Comparison of ENCODE assay signal across 3 worm cellular contexts in genomic region chrII:4604149-4604548, ce11.
A peak's percentile ranks its signal among the peaks of the same experiment; 100 is the strongest.
TF ChIP-seq lines count a peak whose summit lies in the region.

No protein-coding gene starts in this region.

TF ChIP-seq in whole organism, L1 larva, 84 proteins besides CTCF, POLR2A, EP300 and RAD21 (continued from another document):
- TF ChIP-seq dpl-1 (GFP tag; optimal IDR thresholded peaks at IDR 0.05; lab: Kevin White, UChicago), result no peak
- no peak for TF ChIP-seq ztf-4 (tag; optimal IDR thresholded peaks at IDR 0.05; lab: Kevin White, UChicago)
- no peak for TF ChIP-seq aly-2 (tag; optimal IDR thresholded peaks at IDR 0.05; lab: Kevin White, UChicago)
- TF ChIP-seq ceh-8 (GFP tag; optimal IDR thresholded peaks at IDR 0.05; lab: Kevin White, UChicago), result no peak
- no peak for TF ChIP-seq nhr-237 (tag; optimal IDR thresholded peaks at IDR 0.05; lab: Kevin White, UChicago)
- no peak for TF ChIP-seq tbx-2 (tag; optimal IDR thresholded peaks at IDR 0.05; lab: Kevin White, UChicago)
- no peak for TF ChIP-seq skn-1 (tag; optimal IDR thresholded peaks at IDR 0.05; lab: Kevin White, UChicago)
- no peak for TF ChIP-seq ztf-11 (tag; optimal IDR thresholded peaks at IDR 0.05; lab: Kevin White, UChicago)
- no peak for TF ChIP-seq fkh-10 (GFP tag; optimal IDR thresholded peaks at IDR 0.05; lab: Kevin White, UChicago)
- TF ChIP-seq egl-27 (tag; optimal IDR thresholded peaks at IDR 0.05; lab: Kevin White, UChicago), result no peak
- no peak for TF ChIP-seq unc-98 (GFP tag; IDR thresholded peaks at IDR 0.05; lab: Robert Waterston, UW)
- TF ChIP-seq ceh-88 (GFP tag; IDR thresholded peaks at IDR 0.05; lab: Robert Waterston, UW), result no peak
- TF ChIP-seq lin-14 (GFP tag; optimal IDR thresholded peaks at IDR 0.05; lab: Kevin White, UChicago), result peak; percentile 36
- TF ChIP-seq nhr-71 (tag; optimal IDR thresholded peaks at IDR 0.05; lab: Kevin White, UChicago), result peak; percentile 17
- no peak for TF ChIP-seq Y116A8C.19 (tag; optimal IDR thresholded peaks at IDR 0.05; lab: Kevin White, UChicago; ENCODE audit: borderline replicate concordance)
- no peak for TF ChIP-seq nhr-12 (tag; optimal IDR thresholded peaks at IDR 0.05; lab: Kevin White, UChicago)
- TF ChIP-seq elt-3 (tag; optimal IDR thresholded peaks at IDR 0.05; lab: Kevin White, UChicago), result no peak
- TF ChIP-seq lin-13 (GFP tag; optimal IDR thresholded peaks at IDR 0.05; lab: Kevin White, UChicago), result no peak
- no peak for TF ChIP-seq nhr-11 (tag; optimal IDR thresholded peaks at IDR 0.05; lab: Kevin White, UChicago)
- TF ChIP-seq fos-1 (tag; optimal IDR thresholded peaks at IDR 0.05; lab: Kevin White, UChicago), result no peak
- no peak for TF ChIP-seq pax-3 (tag; optimal IDR thresholded peaks at IDR 0.05; lab: Kevin White, UChicago)
- no peak for TF ChIP-seq lir-3 (tag; optimal IDR thresholded peaks at IDR 0.05; lab: Kevin White, UChicago; ENCODE audit: poor library complexity)
- TF ChIP-seq lin-35 (GFP tag; optimal IDR thresholded peaks at IDR 0.05; lab: Kevin White, UChicago), result peak in 1 of 2 experiments; percentile 37
- TF ChIP-seq unc-86 (tag; optimal IDR thresholded peaks at IDR 0.05; lab: Kevin White, UChicago), result no peak
- TF ChIP-seq dsc-1 (tag; optimal IDR thresholded peaks at IDR 0.05; lab: Kevin White, UChicago), result no peak

TF ChIP-seq in whole organism, L3 larva, 47 proteins besides CTCF, POLR2A, EP300 and RAD21 (continued from another document):
- no peak for TF ChIP-seq ztf-11 (tag; optimal IDR thresholded peaks at IDR 0.05; lab: Kevin White, UChicago)
- TF ChIP-seq ceh-82 (tag; optimal IDR thresholded peaks at IDR 0.05; lab: Kevin White, UChicago), result no peak
- TF ChIP-seq ama-1 (optimal IDR thresholded peaks at IDR 0.05; lab: Kevin White, UChicago), result no peak
- no peak for TF ChIP-seq hmg-11 (tag; optimal IDR thresholded peaks at IDR 0.05; lab: Kevin White, UChicago)
- no peak for TF ChIP-seq fkh-2 (tag; optimal IDR thresholded peaks at IDR 0.05; lab: Kevin White, UChicago)
- TF ChIP-seq ceh-9 (tag; optimal IDR thresholded peaks at IDR 0.05; lab: Kevin White, UChicago), result no peak
- TF ChIP-seq lsy-12 (tag; optimal IDR thresholded peaks at IDR 0.05; lab: Kevin White, UChicago), result no peak
- no peak for TF ChIP-seq nhr-25 (tag; optimal IDR thresholded peaks at IDR 0.05; lab: Kevin White, UChicago)
- TF ChIP-seq nhr-12 (tag; optimal IDR thresholded peaks at IDR 0.05; lab: Kevin White, UChicago), result no peak
- no peak for TF ChIP-seq elt-3 (tag; optimal IDR thresholded peaks at IDR 0.05; lab: Kevin White, UChicago)
- no peak for TF ChIP-seq egl-27 (tag; optimal IDR thresholded peaks at IDR 0.05; lab: Kevin White, UChicago)
- TF ChIP-seq nfya-1 (tag; optimal IDR thresholded peaks at IDR 0.05; lab: Kevin White, UChicago; ENCODE audit: insufficient read depth), result no peak
- TF ChIP-seq snpc-4 (tag; optimal IDR thresholded peaks at IDR 0.05; lab: Kevin White, UChicago), result no peak
- TF ChIP-seq fos-1 (tag; optimal IDR thresholded peaks at IDR 0.05; lab: Kevin White, UChicago), result no peak
- TF ChIP-seq nhr-237 (tag; optimal IDR thresholded peaks at IDR 0.05; lab: Kevin White, UChicago), result no peak
- TF ChIP-seq skn-1 (tag; optimal IDR thresholded peaks at IDR 0.05; lab: Kevin White, UChicago), result no peak

TF ChIP-seq in whole organism, L4 larva, 104 proteins besides CTCF, POLR2A, EP300 and RAD21 (continued from another document):
- TF ChIP-seq F26F4.8 (GFP tag; conservative IDR thresholded peaks at IDR 0.05; lab: Robert Waterston, UW), result no peak
- no peak for TF ChIP-seq ztf-11 (tag; optimal IDR thresholded peaks at IDR 0.05; lab: Kevin White, UChicago)
- no peak for TF ChIP-seq jun-1 (tag; optimal IDR thresholded peaks at IDR 0.05; lab: Kevin White, UChicago)
- no peak for TF ChIP-seq nhr-41 (GFP tag; IDR thresholded peaks at IDR 0.05; lab: Robert Waterston, UW)
- TF ChIP-seq aha-1 (tag; lab: Kevin White, UChicago), result no peak
- no peak for TF ChIP-seq tra-1 (GFP tag; IDR thresholded peaks at IDR 0.05; lab: Robert Waterston, UW)
- TF ChIP-seq lin-29 (GFP tag; IDR thresholded peaks at IDR 0.05; lab: Robert Waterston, UW), result no peak
- TF ChIP-seq hmg-1.1 (GFP tag; IDR thresholded peaks at IDR 0.05; lab: Robert Waterston, UW), result no peak
- TF ChIP-seq T20F7.1 (GFP tag; optimal IDR thresholded peaks at IDR 0.05; lab: Kevin White, UChicago), result no peak
- TF ChIP-seq F37D6.2 (tag; optimal IDR thresholded peaks at IDR 0.05; lab: Kevin White, UChicago), result no peak
- no peak for TF ChIP-seq ceh-32 (tag; optimal IDR thresholded peaks at IDR 0.05; lab: Kevin White, UChicago; ENCODE audit: poor library complexity)
- TF ChIP-seq arid-1 (GFP tag; conservative IDR thresholded peaks at IDR 0.05; lab: Robert Waterston, UW), result no peak
- TF ChIP-seq sdz-12 (GFP tag; optimal IDR thresholded peaks at IDR 0.05; lab: Kevin White, UChicago), result no peak
- TF ChIP-seq ceh-44 (GFP tag; IDR thresholded peaks at IDR 0.05; lab: Robert Waterston, UW), result no peak
- no peak for TF ChIP-seq hif-1 (tag; optimal IDR thresholded peaks at IDR 0.05; lab: Kevin White, UChicago)
- TF ChIP-seq dmd-9 (GFP tag; IDR thresholded peaks at IDR 0.05; lab: Robert Waterston, UW), result no peak
- no peak for TF ChIP-seq daf-12 (tag; optimal IDR thresholded peaks at IDR 0.05; lab: Kevin White, UChicago)
- no peak for TF ChIP-seq madf-5 (GFP tag; IDR thresholded peaks at IDR 0.05; lab: Robert Waterston, UW)
- no peak for TF ChIP-seq ZK337.2 (GFP tag; IDR thresholded peaks at IDR 0.05; lab: Robert Waterston, UW)
- no peak for TF ChIP-seq dpl-1 (GFP tag; optimal IDR thresholded peaks at IDR 0.05; lab: Kevin White, UChicago)
- no peak for TF ChIP-seq nhr-76 (tag; optimal IDR thresholded peaks at IDR 0.05; lab: Kevin White, UChicago)
- TF ChIP-seq nhr-111 (GFP tag; optimal IDR thresholded peaks at IDR 0.05; lab: Kevin White, UChicago), result no peak
- no peak for TF ChIP-seq zfp-2 (tag; optimal IDR thresholded peaks at IDR 0.05; lab: Kevin White, UChicago)
- no peak for TF ChIP-seq ceh-20 (GFP tag; IDR thresholded peaks at IDR 0.05; lab: Robert Waterston, UW)
- peak; percentile 83 for TF ChIP-seq dve-1 (tag; optimal IDR thresholded peaks at IDR 0.05; lab: Kevin White, UChicago; ENCODE audit: insufficient read depth)
- TF ChIP-seq nhr-237 (tag; optimal IDR thresholded peaks at IDR 0.05; lab: Kevin White, UChicago), result no peak
- peak; percentile 55 for TF ChIP-seq pqm-1 (tag; optimal IDR thresholded peaks at IDR 0.05; lab: Kevin White, UChicago)
- TF ChIP-seq ceh-28 (tag; optimal IDR thresholded peaks at IDR 0.05; lab: Kevin White, UChicago), result no peak
- peak in 1 of 2 experiments; percentile 46 for TF ChIP-seq lsy-2 (tag; optimal IDR thresholded peaks at IDR 0.05; lab: Kevin White, UChicago)
- TF ChIP-seq lim-7 (GFP tag; IDR thresholded peaks at IDR 0.05; lab: Robert Waterston, UW), result no peak
- TF ChIP-seq D1046.2 (GFP tag; IDR thresholded peaks at IDR 0.05; lab: Robert Waterston, UW), result no peak
- peak; percentile 64 for TF ChIP-seq nhr-28 (tag; optimal IDR thresholded peaks at IDR 0.05; lab: Kevin White, UChicago)
- TF ChIP-seq unc-62 (GFP tag; optimal IDR thresholded peaks at IDR 0.05 in 1 of 2; lab: Kevin White, UChicago), result peak in 1 of 2 experiments; percentile 61
- TF ChIP-seq unc-62 (tag; optimal IDR thresholded peaks at IDR 0.05; lab: Kevin White, UChicago), result no peak
- no peak for TF ChIP-seq lin-13 (GFP tag; optimal IDR thresholded peaks at IDR 0.05; lab: Kevin White, UChicago)
- no peak for TF ChIP-seq unc-130 (GFP tag; optimal IDR thresholded peaks at IDR 0.05; lab: Kevin White, UChicago)
- no peak for TF ChIP-seq cey-2 (tag; optimal IDR thresholded peaks at IDR 0.05; lab: Kevin White, UChicago; ENCODE audit: borderline replicate concordance, insufficient read depth)
- TF ChIP-seq unc-39 (tag; optimal IDR thresholded peaks at IDR 0.05; lab: Kevin White, UChicago), result no peak
- TF ChIP-seq lin-38 (GFP tag; IDR thresholded peaks at IDR 0.05; lab: Robert Waterston, UW), result no peak
- no peak for TF ChIP-seq nhr-25 (tag; optimal IDR thresholded peaks at IDR 0.05; lab: Kevin White, UChicago; ENCODE audit: borderline replicate concordance, insufficient read depth)
- no peak for TF ChIP-seq ZK546.5 (tag; optimal IDR thresholded peaks at IDR 0.05; lab: Kevin White, UChicago)
- peak; percentile 38 for TF ChIP-seq mep-1 (tag; optimal IDR thresholded peaks at IDR 0.05; lab: Kevin White, UChicago)
- no peak for TF ChIP-seq daf-8 (GFP tag; IDR thresholded peaks at IDR 0.05; lab: Robert Waterston, UW)
- no peak for TF ChIP-seq hlh-30 (tag; optimal IDR thresholded peaks at IDR 0.05; lab: Kevin White, UChicago; ENCODE audit: insufficient read depth)
- TF ChIP-seq rbr-2 (tag; optimal IDR thresholded peaks at IDR 0.05; lab: Kevin White, UChicago), result no peak
- TF ChIP-seq nhr-77 (tag; optimal IDR thresholded peaks at IDR 0.05; lab: Kevin White, UChicago), result peak; percentile 83
- no peak for TF ChIP-seq madf-9 (GFP tag; conservative IDR thresholded peaks at IDR 0.05; lab: Robert Waterston, UW)
- peak; percentile 7 for TF ChIP-seq nhr-6 (tag; optimal IDR thresholded peaks at IDR 0.05; lab: Kevin White, UChicago)
- no peak for TF ChIP-seq F49E8.2 (tag; optimal IDR thresholded peaks at IDR 0.05; lab: Kevin White, UChicago; ENCODE audit: borderline replicate concordance)
- no peak for TF ChIP-seq daf-16 (GFP tag; optimal IDR thresholded peaks at IDR 0.05; lab: Kevin White, UChicago)
- peak; percentile 95 for TF ChIP-seq daf-16 (tag; optimal IDR thresholded peaks at IDR 0.05; lab: Kevin White, UChicago)
- no peak for TF ChIP-seq dmd-8 (GFP tag; IDR thresholded peaks at IDR 0.05; lab: Robert Waterston, UW)
- TF ChIP-seq Y75B8A.6 (GFP tag; IDR thresholded peaks at IDR 0.05; lab: Robert Waterston, UW), result no peak
- TF ChIP-seq fos-1 (tag; optimal IDR thresholded peaks at IDR 0.05; lab: Kevin White, UChicago), result no peak
- TF ChIP-seq F44E2.7 (GFP tag; IDR thresholded peaks at IDR 0.05; lab: Robert Waterston, UW), result no peak
- no peak for TF ChIP-seq set-16 (GFP tag; IDR thresholded peaks at IDR 0.05; lab: Robert Waterston, UW)
- no peak for TF ChIP-seq nhr-11 (tag; optimal IDR thresholded peaks at IDR 0.05; lab: Kevin White, UChicago)
- no peak for TF ChIP-seq lin-39 (tag; optimal IDR thresholded peaks at IDR 0.05; lab: Kevin White, UChicago)
- TF ChIP-seq attf-4 (tag; optimal IDR thresholded peaks at IDR 0.05; lab: Kevin White, UChicago), result no peak
- no peak for TF ChIP-seq lin-1 (GFP tag; IDR thresholded peaks at IDR 0.05; lab: Robert Waterston, UW)
- TF ChIP-seq nhr-102 (tag; optimal IDR thresholded peaks at IDR 0.05; lab: Kevin White, UChicago), result no peak
- no peak for TF ChIP-seq R02D3.7 (tag; optimal IDR thresholded peaks at IDR 0.05; lab: Kevin White, UChicago)
- peak; percentile 32; the same call in 1 of the 2 replicates for TF ChIP-seq pha-4 (GFP tag; IDR thresholded peaks at IDR 0.05; lab: Robert Waterston, UW)
- no peak for TF ChIP-seq pha-4 (tag; optimal IDR thresholded peaks at IDR 0.05; lab: Kevin White, UChicago)
- no peak for TF ChIP-seq snpc-4 (tag; optimal IDR thresholded peaks at IDR 0.05; lab: Kevin White, UChicago)
- no peak for TF ChIP-seq duxl-1 (tag; optimal IDR thresholded peaks at IDR 0.05; lab: Kevin White, UChicago; ENCODE audit: poor library complexity)
- TF ChIP-seq saeg-2 (GFP tag; IDR thresholded peaks at IDR 0.05; lab: Robert Waterston, UW), result no peak
- TF ChIP-seq Y105C5A.15 (GFP tag; IDR thresholded peaks at IDR 0.05; lab: Robert Waterston, UW), result no peak
- TF ChIP-seq egl-43 (GFP tag; IDR thresholded peaks at IDR 0.05; lab: Robert Waterston, UW), result no peak
- TF ChIP-seq mes-2 (tag; optimal IDR thresholded peaks at IDR 0.05; lab: Kevin White, UChicago; ENCODE audit: poor library complexity, severe bottlenecking), result peak; percentile 20
- TF ChIP-seq mxl-2 (GFP tag; conservative IDR thresholded peaks at IDR 0.05; lab: Robert Waterston, UW), result no peak
- no peak for TF ChIP-seq zag-1 (tag; optimal IDR thresholded peaks at IDR 0.05; lab: Kevin White, UChicago)
- no peak for TF ChIP-seq vab-7 (GFP tag; IDR thresholded peaks at IDR 0.05; lab: Robert Waterston, UW)
- TF ChIP-seq zip-11 (GFP tag; IDR thresholded peaks at IDR 0.05; lab: Robert Waterston, UW), result no peak
- TF ChIP-seq skn-1 (tag; optimal IDR thresholded peaks at IDR 0.05; lab: Kevin White, UChicago), result no peak
- no peak for TF ChIP-seq mdt-29 (GFP tag; IDR thresholded peaks at IDR 0.05; lab: Robert Waterston, UW)
- no peak for TF ChIP-seq zip-2 (tag; optimal IDR thresholded peaks at IDR 0.05; lab: Kevin White, UChicago)
- TF ChIP-seq hlh-11 (tag; optimal IDR thresholded peaks at IDR 0.05; lab: Kevin White, UChicago), result peak; percentile 64
- TF ChIP-seq ctbp-1 (GFP tag; IDR thresholded peaks at IDR 0.05; lab: Robert Waterston, UW), result no peak
- TF ChIP-seq daf-19 (GFP tag; conservative IDR thresholded peaks at IDR 0.05; lab: Robert Waterston, UW), result no peak
- TF ChIP-seq ztf-7 (tag; optimal IDR thresholded peaks at IDR 0.05; lab: Kevin White, UChicago), result no peak
- no peak for TF ChIP-seq Y48G9A.11 (GFP tag; IDR thresholded peaks at IDR 0.05; lab: Robert Waterston, UW)
- no peak for TF ChIP-seq snpc-1.2 (GFP tag; IDR thresholded peaks at IDR 0.05; lab: Robert Waterston, UW)
- TF ChIP-seq nhr-48 (tag; optimal IDR thresholded peaks at IDR 0.05; lab: Kevin White, UChicago), result peak; percentile 4
- no peak for TF ChIP-seq fkh-10 (GFP tag; optimal IDR thresholded peaks at IDR 0.05; lab: Kevin White, UChicago)
- no peak for TF ChIP-seq T26A8.4 (GFP tag; IDR thresholded peaks at IDR 0.05; lab: Robert Waterston, UW)
- TF ChIP-seq zfp-3 (GFP tag; conservative IDR thresholded peaks at IDR 0.05; lab: Robert Waterston, UW), result no peak
